Fruit fly (Drosophila melanogaster) whole organism, embryonic: ENCODE data around the gene RapGAP1.

Source experiments
- Ada2b ChIP-seq: fragments of 200-800 bp; sonication (Bioruptor generic); IDR thresholded peaks from 2 replicates; pipeline ENCODE4 v1.3.6; 2022; ENCODE audit warnings: missing biosample characterization, missing genetic modification characterization
- CG11696 ChIP-seq: fragments of 200-800 bp; sonication (Bioruptor generic); IDR thresholded peaks from 2 replicates; pipeline ENCODE4 v1.3.6; 2022; ENCODE audit warnings: missing biosample characterization, missing genetic modification characterization
- CG12104 ChIP-seq: fragments of 200-800 bp; sonication (Bioruptor generic); optimal IDR thresholded peaks from 3 replicates; lab custom pipeline; 2016; ENCODE audit warnings: missing biosample characterization, missing genetic modification characterization
- CG12659 ChIP-seq: fragments of 200-800 bp; sonication (Bioruptor generic); optimal IDR thresholded peaks from 3 replicates; lab custom pipeline; 2017; ENCODE audit warnings: mild to moderate bottlenecking, missing biosample characterization, missing genetic modification reagents, missing genetic modification characterization
- CG13296 ChIP-seq: fragments of 200-800 bp; sonication (Bioruptor generic); optimal IDR thresholded peaks from 3 replicates; lab custom pipeline; 2018; ENCODE audit warnings: missing biosample characterization, mild to moderate bottlenecking, missing genetic modification characterization
- CG15514 ChIP-seq: fragments of 200-800 bp; sonication (Bioruptor generic); optimal IDR thresholded peaks from 3 replicates; lab custom pipeline; 2017; ENCODE audit warnings: missing biosample characterization, missing genetic modification characterization, mild to moderate bottlenecking, moderate library complexity, missing genetic modification reagents
- CG17361 ChIP-seq: fragments of 200-800 bp; sonication (Bioruptor generic); IDR thresholded peaks from 3 replicates; pipeline ENCODE4 v1.3.6; 2022; ENCODE audit warnings: missing biosample characterization, missing genetic modification characterization
- CG17612 ChIP-seq: fragments of 200-800 bp; sonication (Bioruptor generic); IDR thresholded peaks from 2 replicates; pipeline ENCODE4 v1.3.6; 2022; ENCODE audit warnings: missing biosample characterization, missing genetic modification characterization
- CG18599 ChIP-seq: fragments of 200-800 bp; sonication (Bioruptor generic); optimal IDR thresholded peaks from 3 replicates; lab custom pipeline; 2017; ENCODE audit warnings: missing biosample characterization, missing genetic modification characterization, mild to moderate bottlenecking, moderate library complexity, missing genetic modification reagents
- CG30020 ChIP-seq: fragments of 200-800 bp; optimal IDR thresholded peaks from 2 replicates; lab custom pipeline; 2019; ENCODE audit warnings: missing biosample characterization, mild to moderate bottlenecking, missing genetic modification characterization, moderate library complexity
- CG30403 ChIP-seq: fragments of 200-800 bp; sonication (Bioruptor generic); optimal IDR thresholded peaks from 3 replicates; lab custom pipeline; 2016; ENCODE audit warnings: missing biosample characterization, missing genetic modification characterization
- CG31224 ChIP-seq: fragments of 200-800 bp; sonication (Bioruptor generic); IDR thresholded peaks from 2 replicates; pipeline ENCODE4 v1.3.6; 2022; ENCODE audit warnings: missing biosample characterization, missing genetic modification characterization
- CG4404 ChIP-seq: fragments of 200-800 bp; sonication (Bioruptor generic); IDR thresholded peaks from 2 replicates; pipeline ENCODE4 v1.3.6; 2022; ENCODE audit warnings: missing biosample characterization, missing genetic modification characterization
- CG6654 ChIP-seq: fragments of 200-800 bp; sonication (Bioruptor generic); optimal IDR thresholded peaks from 2 replicates; lab custom pipeline; 2017; ENCODE audit warnings: missing biosample characterization, mild to moderate bottlenecking, missing genetic modification characterization
- CG6791 ChIP-seq: fragments of 200-800 bp; sonication (Bioruptor generic); IDR thresholded peaks from 3 replicates; pipeline ENCODE4 v1.3.6; 2022; ENCODE audit warnings: missing biosample characterization, missing genetic modification characterization; ENCODE audit not compliant: partially characterized antibody
- CG6813 ChIP-seq: fragments of 200-800 bp; sonication (Bioruptor generic); optimal IDR thresholded peaks from 2 replicates; lab custom pipeline; 2017; ENCODE audit warnings: missing biosample characterization, missing genetic modification characterization, mild to moderate bottlenecking, moderate library complexity, missing genetic modification reagents
- CG6854 ChIP-seq: fragments of 200-800 bp; sonication (Bioruptor generic); optimal IDR thresholded peaks from 3 replicates; lab custom pipeline; 2017; ENCODE audit warnings: missing biosample characterization, mild to moderate bottlenecking, missing genetic modification characterization
- D19A ChIP-seq: fragments of 200-800 bp; optimal IDR thresholded peaks from 3 replicates; lab custom pipeline; 2019; ENCODE audit warnings: missing biosample characterization, mild to moderate bottlenecking, missing genetic modification characterization, moderate library complexity
- Dek ChIP-seq: fragments of 200-800 bp; sonication (Bioruptor generic); optimal IDR thresholded peaks from 3 replicates; lab custom pipeline; 2019; ENCODE audit warnings: missing biosample characterization, mild to moderate bottlenecking, missing genetic modification characterization, moderate library complexity
- E2f2 ChIP-seq: fragments of 200-800 bp; sonication (Bioruptor generic); IDR thresholded peaks from 2 replicates; pipeline ENCODE4 v1.3.6; 2022; ENCODE audit warnings: missing biosample characterization, missing genetic modification characterization
- HLH3B ChIP-seq: fragments of 200-800 bp; sonication (Bioruptor generic); IDR thresholded peaks from 2 replicates; pipeline ENCODE4 v1.3.6; 2022; ENCODE audit warnings: missing biosample characterization, missing genetic modification characterization
- Lhr ChIP-seq: fragments of 200-800 bp; sonication (Bioruptor generic); optimal IDR thresholded peaks from 3 replicates; lab custom pipeline; 2017; ENCODE audit warnings: mild to moderate bottlenecking, missing biosample characterization, missing genetic modification reagents, missing genetic modification characterization
- MBD-R2 ChIP-seq: fragments of 200-800 bp; sonication (Bioruptor generic); IDR thresholded peaks from 2 replicates; pipeline ENCODE4 v1.3.6; 2022; ENCODE audit warnings: missing biosample characterization, missing genetic modification characterization
- Max ChIP-seq: fragments of 200-800 bp; sonication (Bioruptor generic); optimal IDR thresholded peaks from 2 replicates; lab custom pipeline; 2016; ENCODE audit warnings: missing biosample characterization, mild to moderate bottlenecking, missing genetic modification characterization
- Mrtf ChIP-seq: fragments of 200-800 bp; sonication (Bioruptor generic); IDR thresholded peaks from 3 replicates; pipeline ENCODE4 v1.3.6; 2022; ENCODE audit warnings: missing biosample characterization, missing genetic modification characterization
- Rfx ChIP-seq: fragments of 200-800 bp; sonication (Bioruptor generic); IDR thresholded peaks from 2 replicates; pipeline ENCODE4 v1.3.6; 2022; ENCODE audit warnings: missing biosample characterization, missing genetic modification characterization
- Rx ChIP-seq: fragments of 200-800 bp; sonication (Bioruptor generic); IDR thresholded peaks from 2 replicates; pipeline ENCODE4 v1.3.6; 2022; ENCODE audit warnings: missing biosample characterization, missing genetic modification characterization
- Vsx1 ChIP-seq: fragments of 200-800 bp; sonication (Bioruptor generic); optimal IDR thresholded peaks from 2 replicates; lab custom pipeline; 2017; ENCODE audit warnings: missing biosample characterization, mild to moderate bottlenecking, missing genetic modification characterization, missing genetic modification reagents
- Xbp1 ChIP-seq: fragments of 200-800 bp; sonication (Bioruptor generic); optimal IDR thresholded peaks from 3 replicates; lab custom pipeline; 2016; ENCODE audit warnings: missing biosample characterization, mild to moderate bottlenecking, missing genetic modification characterization
- br ChIP-seq: fragments of >200 bp; optimal IDR thresholded peaks from 2 replicates; lab custom pipeline; 2017
- eve ChIP-seq, 2 experiments: fragments of >200 bp; optimal IDR thresholded peaks; 2 replicates each; lab custom pipeline; 2017; ENCODE audit warnings: missing biosample characterization in 2 of 2, missing genetic modification characterization in 2 of 2
- gce ChIP-seq: fragments of 200-800 bp; sonication (Bioruptor generic); IDR thresholded peaks from 3 replicates; pipeline ENCODE4 v1.3.6; 2022; ENCODE audit warnings: missing biosample characterization, missing genetic modification characterization
- gsb-n ChIP-seq: fragments of 200-800 bp; sonication (Bioruptor generic); optimal IDR thresholded peaks from 3 replicates; lab custom pipeline; 2018; ENCODE audit warnings: missing biosample characterization, mild to moderate bottlenecking, missing genetic modification characterization
- ham ChIP-seq: fragments of 200-800 bp; sonication (Bioruptor generic); IDR thresholded peaks from 2 replicates; pipeline ENCODE4 v1.3.6; 2022; ENCODE audit warnings: missing biosample characterization, missing genetic modification characterization
- jumu ChIP-seq: fragments of 200-800 bp; sonication (Bioruptor generic); optimal IDR thresholded peaks from 3 replicates; lab custom pipeline; 2016; ENCODE audit warnings: missing biosample characterization, missing genetic modification characterization
- lab ChIP-seq: fragments of 200-800 bp; sonication (Bioruptor generic); optimal IDR thresholded peaks from 3 replicates; lab custom pipeline; 2017; ENCODE audit warnings: missing biosample characterization, missing genetic modification characterization, mild to moderate bottlenecking, moderate library complexity, missing genetic modification reagents
- lmd ChIP-seq: fragments of 200-800 bp; sonication (Bioruptor generic); IDR thresholded peaks from 2 replicates; pipeline ENCODE4 v1.3.6; 2022; ENCODE audit warnings: missing biosample characterization, missing genetic modification characterization
- nerfin-1 ChIP-seq: fragments of 200-800 bp; sonication (Bioruptor generic); optimal IDR thresholded peaks from 3 replicates; lab custom pipeline; 2019; ENCODE audit warnings: missing biosample characterization, mild to moderate bottlenecking, missing genetic modification characterization, moderate library complexity
- nmo ChIP-seq: fragments of 200-800 bp; sonication (Bioruptor generic); optimal IDR thresholded peaks from 2 replicates; lab custom pipeline; 2018; ENCODE audit warnings: missing biosample characterization, mild to moderate bottlenecking, missing genetic modification characterization, moderate library complexity
- pfk ChIP-seq: fragments of 200-800 bp; sonication (Bioruptor generic); optimal IDR thresholded peaks from 2 replicates; lab custom pipeline; 2018; ENCODE audit warnings: missing biosample characterization, mild to moderate bottlenecking, missing genetic modification characterization, moderate library complexity
- pnt ChIP-seq: fragments of 200-800 bp; sonication (Bioruptor generic); optimal IDR thresholded peaks from 3 replicates; lab custom pipeline; 2016; ENCODE audit warnings: missing biosample characterization, missing genetic modification characterization
- prd ChIP-seq, 3 experiments: fragments of >200 bp in 2 of 3; fragments of 200-800 bp in 1 of 3; sonication (Bioruptor generic) in 1 of 3; optimal IDR thresholded peaks in 2 of 3; IDR thresholded peaks in 1 of 3; 2 replicates in 2 of 3; 3 replicates in 1 of 3; pipeline versions ENCODE4 v1.3.6 to Lab custom; 2017 to 2022; ENCODE audit warnings: missing biosample characterization in 1 of 3, missing genetic modification characterization in 1 of 3
- pum ChIP-seq: fragments of 200-800 bp; sonication (Bioruptor generic); optimal IDR thresholded peaks from 2 replicates; lab custom pipeline; 2016; ENCODE audit warnings: missing biosample characterization, missing genetic modification characterization
- sc ChIP-seq, 3 experiments: fragments of >200 bp in 2 of 3; fragments of 200-800 bp in 1 of 3; sonication (Bioruptor generic) in 1 of 3; optimal IDR thresholded peaks; 2 replicates in 2 of 3; 3 replicates in 1 of 3; lab custom pipeline; 2017; ENCODE audit warnings: mild to moderate bottlenecking in 1 of 3, missing biosample characterization in 1 of 3, missing genetic modification characterization in 1 of 3, missing genetic modification reagents in 1 of 3
- sens ChIP-seq: fragments of 200-800 bp; sonication (Bioruptor generic); peaks from one replicate; lab custom pipeline; 2016; ENCODE audit warnings: missing biosample characterization, missing genetic modification characterization
- sim ChIP-seq: fragments of 200-800 bp; sonication (Bioruptor generic); IDR thresholded peaks from 2 replicates; pipeline ENCODE4 v1.3.6; 2022; ENCODE audit warnings: missing biosample characterization, missing genetic modification characterization
- sima ChIP-seq: fragments of 200-800 bp; sonication (Bioruptor generic); optimal IDR thresholded peaks from 2 replicates; lab custom pipeline; 2016; ENCODE audit warnings: missing biosample characterization, missing genetic modification characterization
- sisA ChIP-seq: fragments of 200-800 bp; sonication (Bioruptor generic); IDR thresholded peaks from 2 replicates; pipeline ENCODE4 v1.3.6; 2022; ENCODE audit warnings: missing biosample characterization, missing genetic modification characterization
- tna ChIP-seq: fragments of 200-800 bp; sonication (Bioruptor generic); IDR thresholded peaks from 2 replicates; pipeline ENCODE4 v1.3.6; 2022; ENCODE audit warnings: missing biosample characterization, missing genetic modification characterization; ENCODE audit not compliant: partially characterized antibody

RapGAP1 gene

DNA sequence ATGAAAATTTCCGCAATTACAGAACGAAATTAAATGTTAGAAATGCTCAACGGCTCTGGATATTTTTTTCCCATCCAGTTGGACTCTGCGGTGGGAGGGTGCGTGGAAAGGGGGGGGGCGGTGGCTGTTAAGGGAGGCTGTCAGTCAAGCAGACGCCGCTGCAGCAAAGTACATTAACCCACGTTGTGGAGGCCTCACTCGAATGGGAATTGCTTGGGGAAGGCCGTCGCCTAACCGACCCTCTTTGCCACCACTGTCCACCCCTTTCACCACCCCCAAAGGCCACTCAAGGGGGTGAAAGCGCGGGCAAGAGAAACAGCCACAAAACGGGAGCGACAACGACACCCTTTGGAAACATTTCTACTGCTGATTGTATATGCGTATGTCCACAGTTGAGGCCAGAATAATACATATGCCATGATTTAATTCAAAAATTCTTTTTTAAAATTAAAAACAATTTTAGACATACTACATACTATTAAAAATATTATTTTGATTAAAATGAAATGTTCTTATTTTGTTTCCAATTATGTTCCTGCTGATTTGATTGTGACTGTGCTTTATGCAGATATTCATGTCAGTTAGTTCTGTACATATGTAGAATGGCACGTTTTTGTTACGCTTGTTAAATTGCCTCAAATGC lies 31.8 kb downstream of the RapGAP1 start (continued):
- TF ChIP-seq lab (GFP tag; lab: Kevin White, UChicago) (peak; percentile 81), CG15514 (peak; percentile 33), CG17612 (GFP tag; lab: Robert Waterston, UW) (no peak), sima (no peak), nmo (GFP tag; lab: Kevin White, UChicago) (peak; percentile 66), sc (optimal IDR thresholded peaks at IDR 0.05; lab: Kevin White, UChicago) (no peak), sc (GFP tag; optimal IDR thresholded peaks at IDR 0.05; lab: Kevin White, UChicago) (peak; percentile 30), lmd (GFP tag; lab: Robert Waterston, UW) (peak; percentile 44), sim (0 out of 2 replicates have a peak, but pooled peaks have one; percentile 41), CG30020 (tag; lab: Kevin White, UChicago) (no peak), ham (GFP tag; lab: Robert Waterston, UW) (no peak), CG4404 (GFP tag; lab: Robert Waterston, UW) (no peak), Ada2b (GFP tag; lab: Robert Waterston, UW) (peak; percentile 53; the same call in 1 of the 2 replicates), CG13296 (GFP tag; lab: Kevin White, UChicago) (peak; percentile 41), Mrtf (GFP tag; lab: Robert Waterston, UW) (peak; percentile 23; the same call in 1 of the 3 replicates), Vsx1 (GFP tag; lab: Kevin White, UChicago) (peak; percentile 1), MBD-R2 (GFP tag; lab: Robert Waterston, UW) (no peak), eve (GFP tag; optimal IDR thresholded peaks at IDR 0.05; lab: Kevin White, UChicago) (peak in 1 of 2 experiments; percentile 41), CG12659 (GFP tag; lab: Kevin White, UChicago) (peak; percentile 20), nerfin-1 (peak; percentile 38), E2f2 (peak; percentile 29; the same call in 1 of the 2 replicates), gce (GFP tag; lab: Robert Waterston, UW) (no peak), Max (peak; percentile 25), Lhr (peak; percentile 2), HLH3B (peak; percentile 49), CG12104 (GFP tag; lab: Kevin White, UChicago) (no peak), tna (GFP tag; lab: Robert Waterston, UW) (no peak), br (lab: Kevin White, UChicago) (no peak), CG30403 (peak; percentile 50), Xbp1 (GFP tag; lab: Kevin White, UChicago) (peak; percentile 41), pfk (GFP tag; lab: Kevin White, UChicago) (no peak), CG31224 (GFP tag; lab: Robert Waterston, UW) (no peak), CG17361 (GFP tag; lab: Robert Waterston, UW) (peak; percentile 67; the same call in 2 of the 3 replicates), CG6654 (GFP tag; lab: Kevin White, UChicago) (no peak), sens (peak; percentile 49), CG6854 (peak; percentile 3), CG18599 (GFP tag; lab: Kevin White, UChicago) (peak; percentile 82), jumu (GFP tag; lab: Kevin White, UChicago) (no peak), Rfx (GFP tag; lab: Robert Waterston, UW) (peak; percentile 59), pum (GFP tag; lab: Kevin White, UChicago) (no peak), CG6813 (GFP tag; lab: Kevin White, UChicago) (peak; percentile 8), Dek (tag; lab: Kevin White, UChicago) (peak; percentile 45), pnt (no peak), sisA (peak; percentile 17; the same call in 1 of the 2 replicates), prd (optimal IDR thresholded peaks at IDR 0.05; lab: Kevin White, UChicago) (no peak), prd (GFP tag; IDR thresholded peaks at IDR 0.05; lab: Robert Waterston, UW) (peak; percentile 68; the same call in 2 of the 3 replicates), CG11696 (peak; percentile 93), gsb-n (tag; lab: Kevin White, UChicago) (peak; percentile 86), D19A (tag; lab: Kevin White, UChicago) (peak; percentile 32), CG6791 (GFP tag; lab: Robert Waterston, UW) (no peak), Rx (no peak; the same call in 1 of the 2 replicates)
